Fruit fly (Drosophila melanogaster): ENCODE data around the gene Sirt2.

Sirt2 gene

DNA sequence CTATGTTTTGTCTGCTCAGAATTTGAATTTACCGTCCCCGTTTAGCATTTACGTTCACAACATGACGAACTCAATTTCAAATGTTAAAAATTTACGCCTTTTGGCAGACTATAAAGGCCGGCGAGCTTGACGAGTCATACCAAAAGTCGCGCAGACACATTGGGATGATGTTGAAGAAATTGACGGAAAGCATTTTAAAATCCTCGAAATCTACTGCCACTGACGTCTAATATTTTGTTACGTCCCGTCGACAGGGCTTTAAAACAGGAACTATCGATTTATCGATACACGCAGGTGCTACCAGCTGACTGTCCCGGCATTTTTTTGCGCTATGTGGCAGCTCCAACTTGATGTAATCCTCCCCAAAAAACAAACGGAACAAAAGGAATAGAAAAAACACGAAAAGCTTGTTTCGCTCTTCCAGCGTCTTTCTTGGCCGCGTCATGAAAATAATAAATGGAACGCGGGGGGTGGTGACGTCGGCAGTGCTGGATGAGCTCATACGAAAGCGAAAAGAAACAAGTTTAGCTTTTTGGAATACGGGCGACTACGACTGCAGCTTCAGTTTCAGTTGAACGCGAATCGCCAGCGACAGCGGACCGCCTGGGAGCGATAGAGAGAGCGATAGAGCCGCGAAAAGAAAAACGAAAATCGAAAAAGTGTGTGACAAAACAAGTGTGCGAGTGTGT lies 19.1 kb upstream of the Sirt2 start, which contains the start of gene Orp8 (continued):
- TF ChIP-seq disco-r (GFP tag; optimal IDR thresholded peaks at IDR 0.05) (peak; percentile 23), tap (tag; optimal IDR thresholded peaks at IDR 0.05) (no peak), bbx (GFP tag; IDR thresholded peaks at IDR 0.05; ENCODE audit: partially characterized antibody) (peak; percentile 30; the same call in 1 of the 2 replicates), gcm2 (GFP tag; optimal IDR thresholded peaks at IDR 0.05) (peak; percentile 31), esg (GFP tag; conservative IDR thresholded peaks at IDR 0.05) (no peak), H2.0 (GFP tag; IDR thresholded peaks at IDR 0.05) (no peak), PHDP (tag; optimal IDR thresholded peaks at IDR 0.05) (peak; percentile 54), Optix (GFP tag; IDR thresholded peaks at IDR 0.05) (no peak), CG1233 (GFP tag; optimal IDR thresholded peaks at IDR 0.05) (no peak), grn (GFP tag; optimal IDR thresholded peaks at IDR 0.05) (no peak), twi (tag; optimal IDR thresholded peaks at IDR 0.05) (no peak), CG11456 (GFP tag; IDR thresholded peaks at IDR 0.05) (no peak), kni (GFP tag; optimal IDR thresholded peaks at IDR 0.05) (peak; percentile 51), CG1603 (tag; optimal IDR thresholded peaks at IDR 0.05) (no peak), CG7357 (GFP tag; IDR thresholded peaks at IDR 0.05) (no peak), Sox100B (GFP tag; optimal IDR thresholded peaks at IDR 0.05) (no peak), hth (optimal IDR thresholded peaks at IDR 0.05) (no peak), CG12236 (GFP tag; optimal IDR thresholded peaks at IDR 0.05) (no peak), Dll (GFP tag; IDR thresholded peaks at IDR 0.05; ENCODE audit: partially characterized antibody) (peak; percentile 62; the same call in 2 of the 4 replicates), CG2712 (tag; optimal IDR thresholded peaks at IDR 0.05) (no peak), zen2 (GFP tag; IDR thresholded peaks at IDR 0.05; ENCODE audit: partially characterized antibody) (no peak), CG10543 (GFP tag; optimal IDR thresholded peaks at IDR 0.05) (peak; percentile 64), CG12391 (tag; optimal IDR thresholded peaks at IDR 0.05) (peak; percentile 24), Camta (GFP tag; optimal IDR thresholded peaks at IDR 0.05) (no peak), CG17186 (GFP tag; optimal IDR thresholded peaks at IDR 0.05) (peak; percentile 15), ac (GFP tag; optimal IDR thresholded peaks at IDR 0.05) (no peak), CG16813 (GFP tag; IDR thresholded peaks at IDR 0.05; ENCODE audit: partially characterized antibody) (no peak), Adf1 (GFP tag; IDR thresholded peaks at IDR 0.05) (peak; percentile 84), CG8089 (GFP tag; optimal IDR thresholded peaks at IDR 0.05) (no peak), nerfin-1 (tag; optimal IDR thresholded peaks at IDR 0.05) (no peak), stc (GFP tag; IDR thresholded peaks at IDR 0.05) (peak; percentile 23; the same call in 1 of the 2 replicates), pita (GFP tag; optimal IDR thresholded peaks at IDR 0.05) (no peak), CG12219 (GFP tag; optimal IDR thresholded peaks at IDR 0.05) (no peak), tin (GFP tag; optimal IDR thresholded peaks at IDR 0.05) (no peak), CG18476 (GFP tag; optimal IDR thresholded peaks at IDR 0.05) (no peak), YL-1 (GFP tag; optimal IDR thresholded peaks at IDR 0.05) (peak; percentile 66), unpg (GFP tag; optimal IDR thresholded peaks at IDR 0.05) (peak; percentile 2), ase (GFP tag; IDR thresholded peaks at IDR 0.05) (no peak), hbn (GFP tag; IDR thresholded peaks at IDR 0.05; ENCODE audit: partially characterized antibody) (no peak; the same call in none of the 2 replicates), chinmo (GFP tag; IDR thresholded peaks at IDR 0.05; ENCODE audit: partially characterized antibody) (peak; percentile 94; the same call in 3 of the 4 replicates), toy (GFP tag; IDR thresholded peaks at IDR 0.05) (no peak), Atf-2 (GFP tag; optimal IDR thresholded peaks at IDR 0.05) (no peak), CG10462 (GFP tag; optimal IDR thresholded peaks at IDR 0.05) (no peak), BtbVII (GFP tag; optimal IDR thresholded peaks at IDR 0.05) (peak; percentile 82), ab (GFP tag; optimal IDR thresholded peaks at IDR 0.05) (no peak), CG32767 (GFP tag; IDR thresholded peaks at IDR 0.05) (no peak), cato (GFP tag; optimal IDR thresholded peaks at IDR 0.05; ENCODE audit: borderline replicate concordance) (no peak), CG3065 (GFP tag; optimal IDR thresholded peaks at IDR 0.05) (no peak), MBD-R2 (GFP tag; IDR thresholded peaks at IDR 0.05) (0 out of 2 replicates have a peak, but pooled peaks have one; percentile 22), sima (GFP tag; optimal IDR thresholded peaks at IDR 0.05) (no peak)
